Worm (Caenorhabditis elegans) whole organism, L4/young adult: ENCODE results near the gene pkc-1.

ENCODE experiments used
- dao-5 ChIP-seq: sonication (generic microtip); optimal IDR thresholded peaks from 2 replicates; lab custom pipeline; 2016; ENCODE audit warnings: missing genotype, missing genetic modification characterization, moderate library complexity, missing compliant biosample characterization
- him-1 ChIP-seq: sonication (generic microtip); optimal IDR thresholded peaks from 2 replicates; lab custom pipeline; 2016; ENCODE audit warnings: missing genotype, missing genetic modification reagents, missing genetic modification characterization, missing compliant biosample characterization

ce11 chrV:12063036-12063435 lies 31.1 kb upstream of the pkc-1 start, which contains the start of gene clh-6:
- no peak for TF ChIP-seq dao-5
- no peak for TF ChIP-seq him-1 (tag; lab: Kevin White, UChicago)
